Worm (Caenorhabditis elegans) whole organism, L2 larva: Measurements from ENCODE around the gene R166.3.
"Not testable (repeated sequence)": the region's sequence is repeated elsewhere in the genome, so short reads cannot be mapped to it uniquely, and the experiment has no call there.

ENCODE experiments used
- ZK546.5 ChIP-seq: sonication (generic microtip); optimal IDR thresholded peaks from 2 replicates; lab custom pipeline; 2017; ENCODE audit warnings: missing biosample characterization, missing genetic modification characterization
- alr-1 ChIP-seq: fragments of 150-350 bp; optimal IDR thresholded peaks from 2 replicates; lab custom pipeline; 2014; ENCODE audit warnings: missing biosample characterization, missing genetic modification characterization
- blmp-1 ChIP-seq: sonication (generic microtip); optimal IDR thresholded peaks from 2 replicates; lab custom pipeline; 2017; ENCODE audit warnings: missing genetic modification characterization, mild to moderate bottlenecking, missing compliant biosample characterization, antibody characterized with exemption, moderate library complexity; ENCODE audit not compliant: insufficient read depth
- fos-1 ChIP-seq: fragments of 150-350 bp; optimal IDR thresholded peaks from 2 replicates; lab custom pipeline; 2014; ENCODE audit warnings: missing biosample characterization, missing genetic modification characterization
- mdl-1 ChIP-seq, 2 experiments: fragments of 150-350 bp in 1 of 2; sonication (generic microtip) in 1 of 2; optimal IDR thresholded peaks; 2 replicates each; lab custom pipeline; 2017; ENCODE audit warnings: missing biosample characterization in 2 of 2, missing genetic modification characterization in 2 of 2
- nhr-129 ChIP-seq: fragments of 150-350 bp; optimal IDR thresholded peaks from 2 replicates; lab custom pipeline; 2014; ENCODE audit warnings: missing biosample characterization, missing genetic modification characterization
- sem-4 ChIP-seq: fragments of 150-350 bp; optimal IDR thresholded peaks from 2 replicates; lab custom pipeline; 2014; ENCODE audit warnings: missing biosample characterization, missing genetic modification reagents, missing genetic modification characterization
- snpc-4 ChIP-seq: fragments of 150-350 bp; optimal IDR thresholded peaks from 2 replicates; lab custom pipeline; 2014; ENCODE audit warnings: missing biosample characterization, missing genetic modification characterization

DNA sequence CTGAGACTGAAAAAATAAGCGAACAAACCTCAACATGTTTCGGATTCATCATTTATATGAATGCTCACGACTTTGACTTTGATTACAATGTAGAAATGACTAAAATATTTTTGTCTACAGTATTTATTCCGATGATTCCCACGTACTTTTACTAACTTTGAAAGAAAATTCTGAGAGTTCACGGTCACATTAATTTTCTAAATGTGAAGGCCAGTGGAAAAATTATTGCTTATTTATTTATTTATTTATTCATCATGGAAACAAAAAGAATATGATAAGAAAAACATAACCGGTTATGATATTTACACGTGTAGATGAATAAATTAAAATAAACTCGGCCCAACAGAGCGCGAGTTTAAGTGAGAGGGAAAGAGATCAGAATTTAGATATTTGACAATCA lies 46.1 kb downstream of the R166.3 start, which contains the start of gene ZK666.8:
- not testable (repeated sequence) for TF ChIP-seq blmp-1 (tag; lab: Kevin White, UChicago); sem-4; fos-1 (tag; lab: Kevin White, UChicago); snpc-4; mdl-1 (tag; optimal IDR thresholded peaks at IDR 0.05; lab: Kevin White, UChicago); ZK546.5 (tag; lab: Kevin White, UChicago); nhr-129 (tag; lab: Kevin White, UChicago); alr-1 (tag; lab: Kevin White, UChicago)
